Worm (Caenorhabditis elegans) whole organism, L2 larva: ENCODE results near the gene B0024.11.

Experiments used
- nhr-21 ChIP-seq: fragments of 150-350 bp; optimal IDR thresholded peaks from 2 replicates; lab custom pipeline; 2014; ENCODE audit warnings: missing biosample characterization, missing genetic modification characterization
- nhr-25 ChIP-seq: fragments of 150-350 bp; sonication (generic microtip); optimal IDR thresholded peaks from 3 replicates; lab custom pipeline; 2014; ENCODE audit warnings: missing biosample characterization, missing genetic modification characterization
- nhr-77 ChIP-seq: fragments of 150-350 bp; optimal IDR thresholded peaks from 2 replicates; lab custom pipeline; 2014; ENCODE audit warnings: missing biosample characterization, missing genetic modification characterization
- ztf-1 ChIP-seq: fragments of 200-800 bp; sonication (Bioruptor generic); conservative IDR thresholded peaks from 2 replicates; pipeline ENCODE4 v1.3.6; 2022; ENCODE audit warnings: missing genetic modification characterization, missing compliant biosample characterization

DNA sequence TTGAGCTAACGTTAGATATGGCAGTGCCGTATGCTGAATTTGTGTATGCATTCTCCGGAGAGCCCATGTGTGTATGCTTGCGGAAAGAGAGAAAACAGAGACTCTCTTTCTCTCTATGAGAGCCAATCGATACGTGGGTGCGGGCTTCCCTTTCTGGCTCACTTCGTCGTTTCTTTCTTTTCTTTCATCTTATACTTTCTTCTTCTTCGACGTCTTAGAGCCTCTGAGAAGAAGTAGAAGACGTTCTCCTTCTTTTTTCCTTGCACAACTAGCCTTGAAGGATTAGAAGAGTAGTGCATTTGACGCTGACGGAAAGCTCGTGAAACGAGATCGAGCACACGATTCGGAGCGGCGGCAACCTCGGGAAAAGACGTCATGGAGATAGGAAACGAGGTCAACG, 45.5 kb downstream of the B0024.11 start:
- TF ChIP-seq ztf-1 (GFP tag; lab: Robert Waterston, UW) (no peak), nhr-77 (no peak), nhr-25 (tag; lab: Kevin White, UChicago) (no peak), nhr-21 (tag; lab: Kevin White, UChicago) (no peak)
